Worm (Caenorhabditis elegans): ENCODE results near the gene T07G12.5.
A peak's percentile ranks its signal among the peaks of the same experiment; 100 is the strongest.

T07G12.5 gene

DNA sequence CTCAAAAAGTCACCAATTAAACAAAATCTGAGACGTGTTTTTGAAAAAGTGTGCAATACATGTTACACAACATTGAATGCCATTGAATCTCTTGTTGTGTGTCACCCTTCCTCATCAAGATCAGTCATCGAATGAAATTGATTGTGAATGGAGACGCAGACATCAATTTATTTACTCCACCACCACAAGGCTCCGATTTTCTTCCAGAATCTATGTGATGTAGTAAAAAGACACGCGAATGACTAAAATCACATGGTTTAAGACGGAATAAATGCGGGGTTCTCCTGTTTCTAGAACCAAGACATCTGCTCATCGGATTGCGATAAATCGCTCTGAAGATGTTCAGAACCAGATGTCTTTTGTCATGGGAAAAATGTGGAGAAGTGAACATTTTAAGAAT is 32.2 kb downstream of the T07G12.5 start (continued):
- TF ChIP-seq ztf-4 (tag; optimal IDR thresholded peaks at IDR 0.05): no peak
- TF ChIP-seq unc-30 (tag; optimal IDR thresholded peaks at IDR 0.05): no peak
- TF ChIP-seq F16B12.6 (tag; optimal IDR thresholded peaks at IDR 0.05): no peak
- peak; percentile 94 for TF ChIP-seq fkh-4 (tag; optimal IDR thresholded peaks at IDR 0.05; ENCODE audit: borderline replicate concordance)
- peak; percentile 53 for TF ChIP-seq nhr-71 (tag; optimal IDR thresholded peaks at IDR 0.05)

DNA sequence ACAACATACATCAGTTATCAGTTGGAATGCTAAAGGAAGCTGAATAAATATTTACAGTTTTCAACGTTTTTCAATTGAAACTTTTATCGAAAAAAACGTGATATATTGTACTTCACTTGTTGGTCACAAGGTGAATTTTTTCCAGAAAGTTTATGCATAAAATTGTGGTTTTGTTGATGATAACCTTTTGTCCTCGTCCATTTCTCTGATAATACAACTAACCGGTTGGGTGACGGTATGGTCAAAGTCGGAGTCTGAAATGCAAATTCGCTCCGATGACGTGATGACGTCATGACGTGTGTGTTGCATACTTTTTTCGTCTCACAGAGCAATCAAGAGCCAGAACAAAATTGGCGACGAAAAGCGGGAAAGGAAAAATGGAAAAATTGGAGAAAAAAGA is 33.5 kb downstream of the T07G12.5 start:
- TF ChIP-seq lin-14 (GFP tag; optimal IDR thresholded peaks at IDR 0.05): peak; percentile 24
- TF ChIP-seq nhr-90 (tag; optimal IDR thresholded peaks at IDR 0.05; ENCODE audit: poor library complexity): peak; percentile 3
- TF ChIP-seq efl-3 (GFP tag; optimal IDR thresholded peaks at IDR 0.05): no peak
- TF ChIP-seq lsy-2 (tag; optimal IDR thresholded peaks at IDR 0.05): peak in 1 of 2 experiments; percentile 8
- no peak for TF ChIP-seq aha-1 (tag; optimal IDR thresholded peaks at IDR 0.05)
- TF ChIP-seq nhr-47 (tag; optimal IDR thresholded peaks at IDR 0.05): peak; percentile 20
- peak; percentile 15 for TF ChIP-seq nhr-20 (tag; optimal IDR thresholded peaks at IDR 0.05)
- TF ChIP-seq efl-1 (optimal IDR thresholded peaks at IDR 0.05): no peak
- TF ChIP-seq efl-1 (GFP tag; optimal IDR thresholded peaks at IDR 0.05 in 1 of 2): peak in 1 of 2 experiments; percentile 82
- no peak for TF ChIP-seq lin-13 (GFP tag; optimal IDR thresholded peaks at IDR 0.05)
- TF ChIP-seq ztf-11 (tag; optimal IDR thresholded peaks at IDR 0.05): no peak
- TF ChIP-seq elt-2 (tag; optimal IDR thresholded peaks at IDR 0.05): peak; percentile 94
- peak; percentile 4 for TF ChIP-seq ama-1 (optimal IDR thresholded peaks at IDR 0.05)
- no peak for TF ChIP-seq tbx-2 (tag; optimal IDR thresholded peaks at IDR 0.05)
- TF ChIP-seq nhr-71 (tag; optimal IDR thresholded peaks at IDR 0.05): peak; percentile 57
- TF ChIP-seq lin-35 (GFP tag; optimal IDR thresholded peaks at IDR 0.05): peak in 1 of 2 experiments; percentile 44
- TF ChIP-seq ceh-82 (tag; optimal IDR thresholded peaks at IDR 0.05): peak in 1 of 3 experiments; percentile 2
- TF ChIP-seq jun-1 (tag; optimal IDR thresholded peaks at IDR 0.05): peak; percentile 14
- no peak for TF ChIP-seq isw-1 (GFP tag; IDR thresholded peaks at IDR 0.05)

DNA sequence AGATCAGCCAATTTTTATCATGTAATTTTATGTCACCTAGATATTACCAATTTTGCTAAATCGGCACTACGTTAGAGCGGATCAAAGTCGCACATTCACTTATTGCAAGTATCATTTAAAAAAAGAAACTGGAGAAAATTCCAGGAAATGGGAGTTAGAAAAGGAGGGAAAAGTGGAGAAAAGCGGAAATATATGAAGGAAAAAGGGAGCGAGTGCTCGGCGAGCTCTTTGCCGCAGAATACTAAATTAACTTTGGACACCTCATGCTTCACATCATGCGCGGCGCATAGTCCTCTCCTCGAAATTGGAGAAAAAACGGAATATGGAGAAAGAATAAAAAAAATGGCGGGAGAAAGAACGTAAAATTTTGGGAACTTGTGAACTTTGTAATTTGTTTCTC is 37.4 kb downstream of the T07G12.5 start:
- TF ChIP-seq lin-14 (GFP tag; optimal IDR thresholded peaks at IDR 0.05): peak; percentile 88
- peak; percentile 68 for TF ChIP-seq nhr-47 (tag; optimal IDR thresholded peaks at IDR 0.05)
- peak in 1 of 3 experiments; percentile 8 for TF ChIP-seq ceh-82 (tag; optimal IDR thresholded peaks at IDR 0.05)
- no peak for TF ChIP-seq rnt-1 (tag; optimal IDR thresholded peaks at IDR 0.05)
- peak; percentile 77 for TF ChIP-seq fkh-8 (tag; optimal IDR thresholded peaks at IDR 0.05)
- TF ChIP-seq lsy-2 (tag; optimal IDR thresholded peaks at IDR 0.05): peak in 1 of 2 experiments; percentile 1
- peak; percentile 86 for TF ChIP-seq fkh-10 (GFP tag; optimal IDR thresholded peaks at IDR 0.05)
- TF ChIP-seq egl-13 (tag; optimal IDR thresholded peaks at IDR 0.05): peak; percentile 87
- peak; percentile 29 for TF ChIP-seq snu-23 (GFP tag; optimal IDR thresholded peaks at IDR 0.05)
- TF ChIP-seq unc-86 (tag; optimal IDR thresholded peaks at IDR 0.05): peak; percentile 93
- peak; percentile 73 for TF ChIP-seq nhr-71 (tag; optimal IDR thresholded peaks at IDR 0.05)
- peak; percentile 26 for TF ChIP-seq dsc-1 (tag; optimal IDR thresholded peaks at IDR 0.05)
- TF ChIP-seq xbp-1 (tag; optimal IDR thresholded peaks at IDR 0.05): peak; percentile 22
- TF ChIP-seq tbx-2 (tag; optimal IDR thresholded peaks at IDR 0.05): peak; percentile 32
- TF ChIP-seq hpl-2 (GFP tag; optimal IDR thresholded peaks at IDR 0.05): no peak
- no peak for TF ChIP-seq snpc-4 (tag; optimal IDR thresholded peaks at IDR 0.05)
- TF ChIP-seq lin-35 (GFP tag; optimal IDR thresholded peaks at IDR 0.05): peak in 1 of 2 experiments; percentile 18
- TF ChIP-seq mef-2 (tag; optimal IDR thresholded peaks at IDR 0.05): peak; percentile 58
- TF ChIP-seq nhr-237 (tag; optimal IDR thresholded peaks at IDR 0.05): no peak
- TF ChIP-seq swsn-7 (tag; optimal IDR thresholded peaks at IDR 0.05): peak; percentile 45

DNA sequence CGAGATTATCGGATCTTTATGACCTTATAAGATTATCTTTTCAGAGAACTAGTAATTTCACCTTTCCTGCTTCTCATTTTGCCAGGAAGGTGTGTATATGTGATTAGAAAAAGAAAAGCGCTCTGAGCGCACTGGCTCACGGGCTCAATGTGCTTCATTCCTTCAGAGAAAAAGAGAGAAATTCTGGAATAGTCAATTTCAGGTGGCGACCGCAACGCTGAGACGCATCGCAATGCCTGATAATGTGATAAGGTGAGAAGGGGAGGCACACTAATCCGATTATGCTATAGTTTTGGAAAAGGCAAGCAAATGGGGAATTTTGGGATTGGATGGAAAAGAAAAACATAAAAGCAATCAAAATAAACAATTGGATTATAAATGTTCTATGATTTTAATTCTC is 38.9 kb downstream of the T07G12.5 start:
- peak; percentile 85 for TF ChIP-seq dsc-1 (tag; optimal IDR thresholded peaks at IDR 0.05)
- no peak for TF ChIP-seq aha-1 (tag; optimal IDR thresholded peaks at IDR 0.05)
- TF ChIP-seq lin-13 (GFP tag; optimal IDR thresholded peaks at IDR 0.05): no peak
- no peak for TF ChIP-seq tlp-1 (tag; optimal IDR thresholded peaks at IDR 0.05)
- no peak for TF ChIP-seq vab-15 (tag; optimal IDR thresholded peaks at IDR 0.05)
- peak; percentile 24 for TF ChIP-seq pax-3 (tag; optimal IDR thresholded peaks at IDR 0.05)
- no peak for TF ChIP-seq ama-1 (optimal IDR thresholded peaks at IDR 0.05)
- no peak for TF ChIP-seq C34B4.2 (tag; optimal IDR thresholded peaks at IDR 0.05)
- no peak for TF ChIP-seq hlh-4 (tag; optimal IDR thresholded peaks at IDR 0.05)
- TF ChIP-seq dpl-1 (GFP tag; optimal IDR thresholded peaks at IDR 0.05): no peak
- no peak for TF ChIP-seq lin-35 (GFP tag; optimal IDR thresholded peaks at IDR 0.05)
- peak; percentile 45 for TF ChIP-seq nhr-71 (tag; optimal IDR thresholded peaks at IDR 0.05)
- TF ChIP-seq nhr-47 (tag; optimal IDR thresholded peaks at IDR 0.05): peak; percentile 42
- TF ChIP-seq fkh-8 (tag; optimal IDR thresholded peaks at IDR 0.05): peak; percentile 80
- no peak for TF ChIP-seq C16A3.4 (tag; optimal IDR thresholded peaks at IDR 0.05)
- TF ChIP-seq ceh-90 (tag; optimal IDR thresholded peaks at IDR 0.05): no peak
- TF ChIP-seq xbp-1 (tag; optimal IDR thresholded peaks at IDR 0.05): no peak
- TF ChIP-seq lir-3 (tag; optimal IDR thresholded peaks at IDR 0.05; ENCODE audit: poor library complexity): no peak
- peak; percentile 52 for TF ChIP-seq egl-13 (tag; optimal IDR thresholded peaks at IDR 0.05)
- TF ChIP-seq snu-23 (GFP tag; optimal IDR thresholded peaks at IDR 0.05): no peak
- no peak for TF ChIP-seq pag-3 (tag; optimal IDR thresholded peaks at IDR 0.05; ENCODE audit: borderline replicate concordance, insufficient read depth)
